Fruit fly (Drosophila melanogaster) whole organism, embryonic: Measurements from ENCODE around the gene Hydr2.
A peak's percentile ranks its signal among the peaks of the same experiment; 100 is the strongest.

Source experiments
- Awh ChIP-seq: fragments of 200-800 bp; sonication (Bioruptor generic); IDR thresholded peaks from 2 replicates; pipeline ENCODE4, ENCODE4 v1.3.6; 2022; ENCODE audit warnings: missing biosample characterization, missing genetic modification characterization
- CG10147 ChIP-seq: fragments of 200-800 bp; sonication (Bioruptor generic); optimal IDR thresholded peaks from 2 replicates; lab custom pipeline; 2019; ENCODE audit warnings: missing biosample characterization, mild to moderate bottlenecking, missing genetic modification characterization, moderate library complexity
- CG12104 ChIP-seq: fragments of 200-800 bp; sonication (Bioruptor generic); optimal IDR thresholded peaks from 3 replicates; lab custom pipeline; 2016; ENCODE audit warnings: missing biosample characterization, missing genetic modification characterization
- CG12299 ChIP-seq: fragments of 200-800 bp; sonication (Bioruptor generic); optimal IDR thresholded peaks from 2 replicates; lab custom pipeline; 2018; ENCODE audit warnings: missing biosample characterization, mild to moderate bottlenecking, missing genetic modification characterization
- CG13894 ChIP-seq: fragments of 200-800 bp; sonication (Bioruptor generic); optimal IDR thresholded peaks from 3 replicates; lab custom pipeline; 2018; ENCODE audit warnings: missing biosample characterization, mild to moderate bottlenecking, missing genetic modification characterization, moderate library complexity
- CG1602 ChIP-seq: fragments of 200-800 bp; sonication (Bioruptor generic); optimal IDR thresholded peaks from 3 replicates; lab custom pipeline; 2016; ENCODE audit warnings: missing biosample characterization, missing genetic modification characterization
- CG17912 ChIP-seq: fragments of 200-800 bp; sonication (Bioruptor generic); optimal IDR thresholded peaks from 2 replicates; lab custom pipeline; 2018; ENCODE audit warnings: missing biosample characterization, mild to moderate bottlenecking, missing genetic modification characterization
- CG2116 ChIP-seq: fragments of 200-800 bp; sonication (Bioruptor generic); optimal IDR thresholded peaks from 3 replicates; lab custom pipeline; 2018; ENCODE audit warnings: missing biosample characterization, mild to moderate bottlenecking, missing genetic modification characterization
- CG30020 ChIP-seq: fragments of 200-800 bp; optimal IDR thresholded peaks from 2 replicates; lab custom pipeline; 2019; ENCODE audit warnings: missing biosample characterization, mild to moderate bottlenecking, missing genetic modification characterization, moderate library complexity
- CG3065 ChIP-seq: fragments of 200-800 bp; sonication (Bioruptor generic); optimal IDR thresholded peaks from 2 replicates; lab custom pipeline; 2016; ENCODE audit warnings: missing biosample characterization, missing genetic modification characterization
- CG32772 ChIP-seq: fragments of 200-800 bp; sonication (Bioruptor generic); IDR thresholded peaks from 2 replicates; pipeline ENCODE4 v1.3.6; 2022; ENCODE audit warnings: missing biosample characterization, missing genetic modification characterization
- CG3407 ChIP-seq: fragments of 200-800 bp; sonication (Bioruptor generic); optimal IDR thresholded peaks from 2 replicates; lab custom pipeline; 2018; ENCODE audit warnings: missing biosample characterization, mild to moderate bottlenecking, missing genetic modification characterization
- CG34376 ChIP-seq: fragments of 200-800 bp; sonication (Bioruptor generic); optimal IDR thresholded peaks from 2 replicates; lab custom pipeline; 2018; ENCODE audit warnings: missing biosample characterization, mild to moderate bottlenecking, missing genetic modification characterization
- CG4282 ChIP-seq: fragments of 200-800 bp; sonication (Bioruptor generic); optimal IDR thresholded peaks from 2 replicates; lab custom pipeline; 2016; ENCODE audit warnings: missing biosample characterization, missing genetic modification characterization
- CG5180 ChIP-seq: fragments of 200-800 bp; sonication (Bioruptor generic); optimal IDR thresholded peaks from 3 replicates; lab custom pipeline; 2017; ENCODE audit warnings: missing biosample characterization, missing genetic modification characterization, mild to moderate bottlenecking, moderate library complexity, missing genetic modification reagents
- CG6272 ChIP-seq: fragments of 200-800 bp; sonication (Bioruptor generic); IDR thresholded peaks from 2 replicates; pipeline ENCODE4 v1.3.6; 2022; ENCODE audit warnings: missing biosample characterization, missing genetic modification characterization
- CG6689 ChIP-seq: fragments of 200-800 bp; sonication (Bioruptor generic); IDR thresholded peaks from 2 replicates; pipeline ENCODE4 v1.3.6; 2022; ENCODE audit warnings: missing biosample characterization, missing genetic modification characterization
- CG7745 ChIP-seq: fragments of 200-800 bp; sonication (Bioruptor generic); optimal IDR thresholded peaks from 2 replicates; lab custom pipeline; 2018; ENCODE audit warnings: missing biosample characterization, mild to moderate bottlenecking, missing genetic modification characterization, moderate library complexity
- CG7963 ChIP-seq: fragments of 200-800 bp; sonication (Bioruptor generic); IDR thresholded peaks from 3 replicates; pipeline ENCODE4 v1.3.6; 2022; ENCODE audit warnings: missing biosample characterization, missing genetic modification characterization; ENCODE audit not compliant: partially characterized antibody
- CG8478 ChIP-seq: fragments of >200 bp; optimal IDR thresholded peaks from 2 replicates; lab custom pipeline; 2018
- D ChIP-seq, 2 experiments: fragments of 200-800 bp in 1 of 2; fragments of >200 bp in 1 of 2; sonication (Bioruptor generic) in 1 of 2; optimal IDR thresholded peaks; 2 replicates in 1 of 2; 3 replicates in 1 of 2; lab custom pipeline; 2017; ENCODE audit warnings: mild to moderate bottlenecking in 1 of 2, missing biosample characterization in 1 of 2, missing genetic modification characterization in 1 of 2, missing genetic modification reagents in 1 of 2
- Dad ChIP-seq: fragments of 200-800 bp; sonication (Bioruptor generic); optimal IDR thresholded peaks from 3 replicates; lab custom pipeline; 2016; ENCODE audit warnings: missing biosample characterization, missing genetic modification characterization
- Doc3 ChIP-seq: fragments of 200-800 bp; sonication (Bioruptor generic); IDR thresholded peaks from 3 replicates; pipeline ENCODE4 v1.3.6; 2022; ENCODE audit warnings: missing biosample characterization, missing genetic modification characterization; ENCODE audit not compliant: partially characterized antibody
- Dp ChIP-seq: fragments of 200-800 bp; sonication (Bioruptor generic); optimal IDR thresholded peaks from 2 replicates; lab custom pipeline; 2018; ENCODE audit warnings: missing biosample characterization, mild to moderate bottlenecking, missing genetic modification characterization, moderate library complexity
- Eip74EF ChIP-seq, 2 experiments: fragments of 200-800 bp in 1 of 2; fragments of >200 bp in 1 of 2; sonication (Bioruptor generic) in 1 of 2; optimal IDR thresholded peaks; 2 replicates each; lab custom pipeline; 2017 to 2019; ENCODE audit warnings: missing biosample characterization in 2 of 2, missing genetic modification characterization in 2 of 2, mild to moderate bottlenecking in 1 of 2, moderate library complexity in 1 of 2
- H2.0 ChIP-seq: fragments of 200-800 bp; sonication (Bioruptor generic); IDR thresholded peaks from 2 replicates; pipeline ENCODE4 v1.3.6; 2022; ENCODE audit warnings: missing biosample characterization, missing genetic modification characterization
- Hmr ChIP-seq: fragments of 200-800 bp; sonication (Bioruptor generic); optimal IDR thresholded peaks from 3 replicates; lab custom pipeline; 2017; ENCODE audit warnings: mild to moderate bottlenecking, missing biosample characterization, missing genetic modification reagents, missing genetic modification characterization
- NC2α ChIP-seq: fragments of 200-800 bp; sonication (Bioruptor generic); optimal IDR thresholded peaks from 2 replicates; lab custom pipeline; 2016; ENCODE audit warnings: missing biosample characterization, missing genetic modification characterization
- Side ChIP-seq: fragments of 200-800 bp; sonication (Bioruptor generic); optimal IDR thresholded peaks from 2 replicates; lab custom pipeline; 2016; ENCODE audit warnings: missing biosample characterization, missing genetic modification characterization
- Xbp1 ChIP-seq: fragments of 200-800 bp; sonication (Bioruptor generic); optimal IDR thresholded peaks from 3 replicates; lab custom pipeline; 2016; ENCODE audit warnings: missing biosample characterization, mild to moderate bottlenecking, missing genetic modification characterization
- aop ChIP-seq: fragments of 200-800 bp; sonication (Bioruptor generic); IDR thresholded peaks from 2 replicates; pipeline ENCODE4 v1.3.6; 2022; ENCODE audit warnings: missing biosample characterization, missing genetic modification characterization
- ato ChIP-seq: fragments of 200-800 bp; sonication (Bioruptor generic); IDR thresholded peaks from 2 replicates; pipeline ENCODE4 v1.3.6; 2022; ENCODE audit warnings: missing biosample characterization, missing genetic modification characterization; ENCODE audit not compliant: partially characterized antibody
- cg ChIP-seq: fragments of 200-800 bp; sonication (Bioruptor generic); optimal IDR thresholded peaks from 3 replicates; lab custom pipeline; 2019; ENCODE audit warnings: missing biosample characterization, mild to moderate bottlenecking, missing genetic modification characterization, moderate library complexity
- da ChIP-seq: fragments of 200-800 bp; sonication (Bioruptor generic); optimal IDR thresholded peaks from 2 replicates; lab custom pipeline; 2016; ENCODE audit warnings: missing biosample characterization, missing genetic modification characterization
- dpn ChIP-seq, 2 experiments: fragments of 200-800 bp; sonication (Bioruptor generic); optimal IDR thresholded peaks; 3 replicates each; lab custom pipeline; 2016; ENCODE audit warnings: missing biosample characterization in 2 of 2, missing genetic modification characterization in 2 of 2
- en ChIP-seq: fragments of 200-800 bp; sonication (Bioruptor generic); optimal IDR thresholded peaks from 2 replicates; lab custom pipeline; 2016; ENCODE audit warnings: missing biosample characterization, missing genetic modification characterization
- hb ChIP-seq: fragments of 200-800 bp; sonication (Bioruptor generic); IDR thresholded peaks from 3 replicates; pipeline ENCODE4 v1.3.6; 2022; ENCODE audit warnings: missing biosample characterization, missing genetic modification characterization; ENCODE audit not compliant: partially characterized antibody
- ind ChIP-seq: fragments of 200-800 bp; sonication (Bioruptor generic); optimal IDR thresholded peaks from 3 replicates; lab custom pipeline; 2016; ENCODE audit warnings: missing biosample characterization, missing genetic modification characterization
- inv ChIP-seq: fragments of 200-800 bp; sonication (Bioruptor generic); IDR thresholded peaks from 2 replicates; pipeline ENCODE4 v1.3.6; 2022; ENCODE audit warnings: missing biosample characterization, missing genetic modification characterization; ENCODE audit not compliant: partially characterized antibody
- mirr ChIP-seq: fragments of 200-800 bp; sonication (Bioruptor generic); optimal IDR thresholded peaks from 3 replicates; lab custom pipeline; 2018; ENCODE audit warnings: missing biosample characterization, mild to moderate bottlenecking, missing genetic modification characterization
- otp ChIP-seq: fragments of 200-800 bp; sonication (Bioruptor generic); IDR thresholded peaks from 3 replicates; pipeline ENCODE4, ENCODE4 v1.3.6; 2022; ENCODE audit warnings: missing biosample characterization, missing genetic modification characterization
- seq ChIP-seq: fragments of 200-800 bp; sonication (Bioruptor generic); IDR thresholded peaks from 2 replicates; pipeline ENCODE4 v1.3.6; 2022; ENCODE audit warnings: missing biosample characterization, missing genetic modification characterization
- sr ChIP-seq: fragments of 200-800 bp; sonication (Bioruptor generic); IDR thresholded peaks from 3 replicates; pipeline ENCODE4 v1.3.6; 2022; ENCODE audit warnings: missing biosample characterization, missing genetic modification characterization
- stc ChIP-seq: fragments of 200-800 bp; sonication (Bioruptor generic); IDR thresholded peaks from 2 replicates; pipeline ENCODE4 v1.3.6; 2022; ENCODE audit warnings: missing biosample characterization, missing genetic modification characterization
- tap ChIP-seq: fragments of 200-800 bp; optimal IDR thresholded peaks from 3 replicates; lab custom pipeline; 2019; ENCODE audit warnings: missing biosample characterization, mild to moderate bottlenecking, missing genetic modification characterization, moderate library complexity
- unpg ChIP-seq: fragments of 200-800 bp; sonication (Bioruptor generic); optimal IDR thresholded peaks from 3 replicates; lab custom pipeline; 2018; ENCODE audit warnings: missing biosample characterization, mild to moderate bottlenecking, missing genetic modification characterization, moderate library complexity
- zf30C ChIP-seq: fragments of 200-800 bp; sonication (Bioruptor generic); optimal IDR thresholded peaks from 3 replicates; lab custom pipeline; 2018; ENCODE audit warnings: missing biosample characterization, mild to moderate bottlenecking, missing genetic modification characterization

Hydr2 gene

dm6 chr2L:3152696-3153613 lies 10.5 kb upstream of the Hydr2 start (continued):
- TF ChIP-seq CG5180 (GFP tag; lab: Kevin White, UChicago), result peak; percentile 91
- peak; percentile 87 for TF ChIP-seq CG3065 (GFP tag; lab: Kevin White, UChicago)
- no peak for TF ChIP-seq ato (GFP tag; lab: Robert Waterston, UW)
- TF ChIP-seq CG34376 (GFP tag; lab: Kevin White, UChicago), result peak; percentile 25
- TF ChIP-seq Eip74EF (GFP tag; optimal IDR thresholded peaks at IDR 0.05; lab: Kevin White, UChicago), result peak in 1 of 2 experiments; percentile 91
- peak; percentile 95 for TF ChIP-seq CG3407 (GFP tag; lab: Kevin White, UChicago)
- TF ChIP-seq CG30020 (tag; lab: Kevin White, UChicago), result peak; percentile 71
- TF ChIP-seq otp (GFP tag; lab: Robert Waterston, UW), result peak; percentile 95
- peak; percentile 95 for TF ChIP-seq Side (GFP tag; lab: Kevin White, UChicago)
- TF ChIP-seq dpn (GFP tag; optimal IDR thresholded peaks at IDR 0.05; lab: Kevin White, UChicago), result peak; percentile 92 to 95
- peak; percentile 83 for TF ChIP-seq CG12299 (tag; lab: Kevin White, UChicago)
- peak; percentile 98 for TF ChIP-seq Awh (GFP tag; lab: Robert Waterston, UW)
- peak; percentile 94 for TF ChIP-seq CG6689
- peak; percentile 90 for TF ChIP-seq CG6272
- peak; percentile 81; the same call in 2 of the 3 replicates for TF ChIP-seq sr (GFP tag; lab: Robert Waterston, UW)
- TF ChIP-seq mirr (GFP tag; lab: Kevin White, UChicago), result peak; percentile 58
- TF ChIP-seq seq (GFP tag; lab: Robert Waterston, UW), result peak; percentile 88
- TF ChIP-seq Dad (GFP tag; lab: Kevin White, UChicago), result peak; percentile 91
- TF ChIP-seq CG4282, result peak; percentile 85
- TF ChIP-seq CG10147 (GFP tag; lab: Kevin White, UChicago), result peak; percentile 70
- TF ChIP-seq Dp (GFP tag; lab: Kevin White, UChicago), result no peak
- TF ChIP-seq CG12104 (GFP tag; lab: Kevin White, UChicago), result peak; percentile 89
- TF ChIP-seq CG13894 (tag; lab: Kevin White, UChicago), result no peak
- peak; percentile 94 for TF ChIP-seq unpg (GFP tag; lab: Kevin White, UChicago)
- no peak for TF ChIP-seq hb (GFP tag; lab: Robert Waterston, UW)
- peak; percentile 11 for TF ChIP-seq CG7745
- TF ChIP-seq NC2α (GFP tag; lab: Kevin White, UChicago), result peak; percentile 92
- peak; percentile 95 for TF ChIP-seq tap (tag; lab: Kevin White, UChicago)
- TF ChIP-seq inv (GFP tag; lab: Robert Waterston, UW), result no peak
- peak; percentile 93 for TF ChIP-seq en (GFP tag; lab: Kevin White, UChicago)
- TF ChIP-seq H2.0, result peak; percentile 92
- TF ChIP-seq CG8478 (lab: Kevin White, UChicago), result no peak
- no peak for TF ChIP-seq CG7963
- peak; percentile 96 for TF ChIP-seq Xbp1
- TF ChIP-seq CG17912 (GFP tag; lab: Kevin White, UChicago), result peak; percentile 80
- TF ChIP-seq CG2116 (GFP tag; lab: Kevin White, UChicago), result peak; percentile 55
- TF ChIP-seq CG32772 (GFP tag; lab: Robert Waterston, UW), result peak; percentile 95
- peak; percentile 76 for TF ChIP-seq Hmr (GFP tag; lab: Kevin White, UChicago)
- TF ChIP-seq zf30C (GFP tag; lab: Kevin White, UChicago), result peak; percentile 88
- peak; percentile 85 for TF ChIP-seq cg
- TF ChIP-seq aop (GFP tag; lab: Robert Waterston, UW), result peak; percentile 62; the same call in 1 of the 2 replicates
- TF ChIP-seq CG1602 (GFP tag; lab: Kevin White, UChicago), result peak; percentile 94
- TF ChIP-seq ind (GFP tag; lab: Kevin White, UChicago), result peak; percentile 95
- no peak for TF ChIP-seq D (optimal IDR thresholded peaks at IDR 0.05; lab: Kevin White, UChicago)
- peak; percentile 97 for TF ChIP-seq D (GFP tag; optimal IDR thresholded peaks at IDR 0.05; lab: Kevin White, UChicago)
- no peak for TF ChIP-seq Doc3 (GFP tag; lab: Robert Waterston, UW)
- TF ChIP-seq da (GFP tag; lab: Kevin White, UChicago), result peak; percentile 88
- peak; percentile 93 for TF ChIP-seq stc (GFP tag; lab: Robert Waterston, UW)
